Worm (Caenorhabditis elegans) whole organism, L3 larva: ENCODE measurements around the gene C18H7.6.

Experiments
- ceh-16 ChIP-seq: sonication (generic microtip); optimal IDR thresholded peaks from 2 replicates; lab custom pipeline; 2017; ENCODE audit warnings: missing biosample characterization, missing genetic modification characterization
- ceh-82 ChIP-seq: fragments of 150-350 bp; optimal IDR thresholded peaks from 2 replicates; lab custom pipeline; 2014; ENCODE audit warnings: missing biosample characterization, missing genetic modification characterization
- fkh-10 ChIP-seq: sonication (generic microtip); optimal IDR thresholded peaks from 2 replicates; lab custom pipeline; 2017; ENCODE audit warnings: missing biosample characterization, missing genetic modification reagents, missing genetic modification characterization
- jun-1 ChIP-seq: fragments of 150-350 bp; optimal IDR thresholded peaks from 2 replicates; lab custom pipeline; 2014; ENCODE audit warnings: missing biosample characterization, missing genetic modification reagents, missing genetic modification characterization
- lin-39 ChIP-seq: fragments of 150-350 bp; optimal IDR thresholded peaks from 2 replicates; lab custom pipeline; 2018; ENCODE audit warnings: missing biosample characterization, missing genetic modification reagents, missing genetic modification characterization
- mdl-1 ChIP-seq: fragments of 150-350 bp; optimal IDR thresholded peaks from 2 replicates; lab custom pipeline; 2014; ENCODE audit warnings: missing biosample characterization, missing genetic modification characterization
- pha-4 ChIP-seq: fragments of 150-350 bp; optimal IDR thresholded peaks from 2 replicates; lab custom pipeline; 2014; ENCODE audit warnings: missing biosample characterization, missing genetic modification reagents, missing genetic modification characterization
- sea-2 ChIP-seq: fragments of 150-350 bp; sonication (generic microtip); optimal IDR thresholded peaks from 4 replicates; lab custom pipeline; 2014; ENCODE audit warnings: missing biosample characterization, missing genetic modification reagents, missing genetic modification characterization
- unc-39 ChIP-seq: sonication (generic microtip); optimal IDR thresholded peaks from 4 replicates; lab custom pipeline; 2017; ENCODE audit warnings: missing biosample characterization, missing genetic modification characterization

DNA sequence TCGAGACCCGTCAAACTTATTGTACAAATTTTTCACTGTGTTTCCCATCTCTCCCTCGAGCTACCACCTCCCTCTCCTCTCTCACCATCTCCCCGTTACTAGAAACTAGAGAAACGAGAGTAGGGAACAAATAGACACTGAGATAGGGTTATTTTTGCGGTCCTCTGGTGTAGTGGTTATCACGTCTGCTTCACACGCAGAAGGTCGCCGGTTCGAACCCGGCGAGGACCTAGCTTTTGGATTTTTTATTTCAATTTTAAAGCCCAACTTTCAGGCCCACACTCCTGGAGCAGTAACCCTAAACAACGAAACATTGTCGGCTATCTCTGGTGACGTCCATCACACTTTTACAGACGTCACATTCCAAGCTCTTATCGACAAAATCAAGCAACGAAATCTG is 28.0 kb upstream of the C18H7.6 start:
- TF ChIP-seq pha-4 (no peak), sea-2 (no peak), ceh-82 (no peak), unc-39 (tag; lab: Kevin White, UChicago) (no peak), jun-1 (tag; lab: Kevin White, UChicago) (no peak), fkh-10 (no peak), ceh-16 (tag; lab: Kevin White, UChicago) (no peak), mdl-1 (tag; lab: Kevin White, UChicago) (no peak), lin-39 (tag; lab: Kevin White, UChicago) (peak; percentile 58)
